Fruit fly (Drosophila melanogaster) whole organism, embryonic: ENCODE measurements around the gene Rnf146.

ENCODE experiments used
- Abd-B ChIP-seq: fragments of 200-800 bp; sonication (Bioruptor generic); optimal IDR thresholded peaks from 2 replicates; lab custom pipeline; 2018; ENCODE audit warnings: missing biosample characterization, mild to moderate bottlenecking, missing genetic modification characterization, moderate library complexity
- Aef1 ChIP-seq: fragments of 200-800 bp; sonication (Bioruptor generic); IDR thresholded peaks from 3 replicates; pipeline ENCODE4 v1.3.6; 2022; ENCODE audit warnings: missing biosample characterization, missing genetic modification characterization
- Blimp-1 ChIP-seq: fragments of 200-800 bp; sonication (Bioruptor generic); optimal IDR thresholded peaks from 3 replicates; lab custom pipeline; 2018; ENCODE audit warnings: missing biosample characterization, missing genetic modification characterization, mild to moderate bottlenecking, moderate library complexity, missing genetic modification reagents
- BtbVII ChIP-seq: fragments of 200-800 bp; sonication (Bioruptor generic); optimal IDR thresholded peaks from 3 replicates; lab custom pipeline; 2017; ENCODE audit warnings: missing biosample characterization, mild to moderate bottlenecking, missing genetic modification characterization
- CG10274 ChIP-seq: fragments of 200-800 bp; sonication (Bioruptor generic); optimal IDR thresholded peaks from 3 replicates; lab custom pipeline; 2017; ENCODE audit warnings: missing biosample characterization, mild to moderate bottlenecking, missing genetic modification characterization
- CG10431 ChIP-seq: fragments of 200-800 bp; sonication (Bioruptor generic); optimal IDR thresholded peaks from 3 replicates; lab custom pipeline; 2018; ENCODE audit warnings: missing biosample characterization, mild to moderate bottlenecking, missing genetic modification characterization
- CG10654 ChIP-seq: fragments of 200-800 bp; sonication (Bioruptor generic); optimal IDR thresholded peaks from 2 replicates; lab custom pipeline; 2016; ENCODE audit warnings: missing biosample characterization, missing genetic modification characterization
- CG13624 ChIP-seq: fragments of 200-800 bp; sonication (Bioruptor generic); optimal IDR thresholded peaks from 2 replicates; lab custom pipeline; 2016; ENCODE audit warnings: missing biosample characterization, missing genetic modification characterization
- CG17568 ChIP-seq: fragments of 200-800 bp; sonication (Bioruptor generic); optimal IDR thresholded peaks from 2 replicates; lab custom pipeline; 2018; ENCODE audit warnings: missing biosample characterization, mild to moderate bottlenecking, missing genetic modification characterization, moderate library complexity
- CG18599 ChIP-seq: fragments of 200-800 bp; sonication (Bioruptor generic); optimal IDR thresholded peaks from 3 replicates; lab custom pipeline; 2017; ENCODE audit warnings: missing biosample characterization, missing genetic modification characterization, mild to moderate bottlenecking, moderate library complexity, missing genetic modification reagents
- CG3065 ChIP-seq: fragments of 200-800 bp; sonication (Bioruptor generic); optimal IDR thresholded peaks from 2 replicates; lab custom pipeline; 2016; ENCODE audit warnings: missing biosample characterization, missing genetic modification characterization
- CG34224 ChIP-seq: fragments of 200-800 bp; sonication (Bioruptor generic); IDR thresholded peaks from 3 replicates; pipeline ENCODE4 v1.3.6; 2022; ENCODE audit warnings: missing biosample characterization, missing genetic modification characterization; ENCODE audit not compliant: partially characterized antibody
- CG4730 ChIP-seq: fragments of 200-800 bp; sonication (Bioruptor generic); IDR thresholded peaks from 2 replicates; pipeline ENCODE4 v1.3.6; 2022; ENCODE audit warnings: missing biosample characterization, missing genetic modification characterization
- CG4820 ChIP-seq: fragments of 200-800 bp; sonication (Bioruptor generic); optimal IDR thresholded peaks from 3 replicates; lab custom pipeline; 2016; ENCODE audit warnings: missing biosample characterization, missing genetic modification characterization
- CG6683 ChIP-seq: fragments of 200-800 bp; sonication (Bioruptor generic); optimal IDR thresholded peaks from 2 replicates; lab custom pipeline; 2017; ENCODE audit warnings: missing biosample characterization, mild to moderate bottlenecking, missing genetic modification characterization, missing genetic modification reagents
- CG7271 ChIP-seq: fragments of 200-800 bp; sonication (Bioruptor generic); optimal IDR thresholded peaks from 2 replicates; lab custom pipeline; 2018; ENCODE audit warnings: missing biosample characterization, mild to moderate bottlenecking, missing genetic modification characterization, moderate library complexity
- CTCF ChIP-seq: fragments of 200-800 bp; sonication (Bioruptor generic); optimal IDR thresholded peaks from 2 replicates; lab custom pipeline; 2017; ENCODE audit warnings: missing biosample characterization, mild to moderate bottlenecking, missing genetic modification characterization, moderate library complexity
- CkIIα-i1 ChIP-seq: fragments of 200-800 bp; sonication (Bioruptor generic); IDR thresholded peaks from 2 replicates; pipeline ENCODE4 v1.3.6; 2022; ENCODE audit warnings: missing biosample characterization, missing genetic modification characterization
- D19A ChIP-seq: fragments of 200-800 bp; optimal IDR thresholded peaks from 3 replicates; lab custom pipeline; 2019; ENCODE audit warnings: missing biosample characterization, mild to moderate bottlenecking, missing genetic modification characterization, moderate library complexity
- Dll ChIP-seq: fragments of 200-800 bp; sonication (Bioruptor generic); IDR thresholded peaks from 4 replicates; pipeline ENCODE4 v1.3.6; 2022; ENCODE audit warnings: missing biosample characterization, missing genetic modification characterization; ENCODE audit not compliant: partially characterized antibody
- H15 ChIP-seq: fragments of 200-800 bp; sonication (Bioruptor generic); IDR thresholded peaks from 3 replicates; pipeline ENCODE4 v1.3.6; 2022; ENCODE audit warnings: missing biosample characterization, missing genetic modification characterization
- Hmx ChIP-seq: fragments of 200-800 bp; sonication (Bioruptor generic); optimal IDR thresholded peaks from 2 replicates; lab custom pipeline; 2016; ENCODE audit warnings: missing biosample characterization, missing genetic modification characterization
- MBD-R2 ChIP-seq: fragments of 200-800 bp; sonication (Bioruptor generic); IDR thresholded peaks from 2 replicates; pipeline ENCODE4 v1.3.6; 2022; ENCODE audit warnings: missing biosample characterization, missing genetic modification characterization
- Mad ChIP-seq: fragments of 200-800 bp; sonication (Bioruptor generic); optimal IDR thresholded peaks from 2 replicates; lab custom pipeline; 2016; ENCODE audit warnings: missing biosample characterization, missing genetic modification characterization
- Max ChIP-seq: fragments of 200-800 bp; sonication (Bioruptor generic); optimal IDR thresholded peaks from 2 replicates; lab custom pipeline; 2016; ENCODE audit warnings: missing biosample characterization, mild to moderate bottlenecking, missing genetic modification characterization
- Oaz ChIP-seq: fragments of 200-800 bp; sonication (Bioruptor generic); IDR thresholded peaks from 2 replicates; pipeline ENCODE4 v1.3.6; 2022; ENCODE audit warnings: missing biosample characterization, missing genetic modification characterization
- PHDP ChIP-seq: fragments of 200-800 bp; sonication (Bioruptor generic); optimal IDR thresholded peaks from 3 replicates; lab custom pipeline; 2018; ENCODE audit warnings: missing biosample characterization, mild to moderate bottlenecking, missing genetic modification characterization, moderate library complexity
- Rfx ChIP-seq: fragments of 200-800 bp; sonication (Bioruptor generic); IDR thresholded peaks from 2 replicates; pipeline ENCODE4 v1.3.6; 2022; ENCODE audit warnings: missing biosample characterization, missing genetic modification characterization
- Scr ChIP-seq: fragments of 200-800 bp; sonication (Bioruptor generic); IDR thresholded peaks from 2 replicates; pipeline ENCODE4 v1.3.6; 2022; ENCODE audit warnings: missing biosample characterization, missing genetic modification characterization; ENCODE audit not compliant: partially characterized antibody
- Spps ChIP-seq: fragments of 200-800 bp; sonication (Bioruptor generic); optimal IDR thresholded peaks from 2 replicates; lab custom pipeline; 2018; ENCODE audit warnings: missing biosample characterization, mild to moderate bottlenecking, missing genetic modification characterization
- TFAM ChIP-seq: fragments of 200-800 bp; sonication (Bioruptor generic); optimal IDR thresholded peaks from 2 replicates; lab custom pipeline; 2017; ENCODE audit warnings: missing biosample characterization, missing genetic modification characterization, inconsistent platforms
- Taf1 ChIP-seq: fragments of 200-800 bp; sonication (Bioruptor generic); IDR thresholded peaks from 2 replicates; pipeline ENCODE4 v1.3.6; 2022; ENCODE audit warnings: missing biosample characterization, missing genetic modification characterization
- aop ChIP-seq: fragments of 200-800 bp; sonication (Bioruptor generic); IDR thresholded peaks from 2 replicates; pipeline ENCODE4 v1.3.6; 2022; ENCODE audit warnings: missing biosample characterization, missing genetic modification characterization
- ase ChIP-seq: fragments of 200-800 bp; sonication (Bioruptor generic); IDR thresholded peaks from 3 replicates; pipeline ENCODE4 v1.3.6; 2022; ENCODE audit warnings: missing biosample characterization, missing genetic modification characterization
- bbx ChIP-seq: fragments of 200-800 bp; sonication (Bioruptor generic); IDR thresholded peaks from 2 replicates; pipeline ENCODE4 v1.3.6; 2022; ENCODE audit warnings: missing biosample characterization, missing genetic modification characterization; ENCODE audit not compliant: partially characterized antibody
- cg ChIP-seq: fragments of 200-800 bp; sonication (Bioruptor generic); optimal IDR thresholded peaks from 3 replicates; lab custom pipeline; 2019; ENCODE audit warnings: missing biosample characterization, mild to moderate bottlenecking, missing genetic modification characterization, moderate library complexity
- chn ChIP-seq: fragments of 200-800 bp; sonication (Bioruptor generic); optimal IDR thresholded peaks from 2 replicates; lab custom pipeline; 2016; ENCODE audit warnings: missing biosample characterization, missing genetic modification characterization
- crc ChIP-seq: fragments of 200-800 bp; sonication (Bioruptor generic); optimal IDR thresholded peaks from 2 replicates; lab custom pipeline; 2016; ENCODE audit warnings: missing biosample characterization, missing genetic modification characterization
- exex ChIP-seq: fragments of 200-800 bp; sonication (Bioruptor generic); optimal IDR thresholded peaks from 4 replicates; lab custom pipeline; 2018; ENCODE audit warnings: missing biosample characterization, mild to moderate bottlenecking, missing genetic modification characterization, moderate library complexity
- fu2 ChIP-seq: fragments of 200-800 bp; sonication (Bioruptor generic); optimal IDR thresholded peaks from 2 replicates; lab custom pipeline; 2016; ENCODE audit warnings: missing biosample characterization, missing genetic modification characterization
- gcm ChIP-seq: fragments of 200-800 bp; sonication (Bioruptor generic); optimal IDR thresholded peaks from 2 replicates; lab custom pipeline; 2019; ENCODE audit warnings: missing biosample characterization, mild to moderate bottlenecking, missing genetic modification characterization, moderate library complexity
- lola ChIP-seq, 3 experiments: fragments of >200 bp in 2 of 3; fragments of 200-800 bp in 1 of 3; sonication (Bioruptor generic) in 1 of 3; optimal IDR thresholded peaks; 2 replicates each; lab custom pipeline; 2017 to 2019; ENCODE audit warnings: missing biosample characterization in 3 of 3, missing genetic modification characterization in 3 of 3, mild to moderate bottlenecking in 1 of 3, moderate library complexity in 1 of 3
- maf-S ChIP-seq: fragments of 200-800 bp; sonication (Bioruptor generic); optimal IDR thresholded peaks from 2 replicates; lab custom pipeline; 2016; ENCODE audit warnings: missing biosample characterization, missing genetic modification characterization
- repo ChIP-seq: fragments of 200-800 bp; sonication (Bioruptor generic); optimal IDR thresholded peaks from 2 replicates; lab custom pipeline; 2016; ENCODE audit warnings: missing biosample characterization, missing genetic modification characterization
- rib ChIP-seq: fragments of 200-800 bp; sonication (Bioruptor generic); IDR thresholded peaks from 2 replicates; pipeline ENCODE4 v1.3.6; 2022; ENCODE audit warnings: missing biosample characterization, missing genetic modification characterization
- row ChIP-seq: fragments of 200-800 bp; sonication (Bioruptor generic); IDR thresholded peaks from 3 replicates; pipeline ENCODE4 v1.3.6; 2022; ENCODE audit warnings: missing biosample characterization, missing genetic modification characterization
- scrt ChIP-seq: fragments of 200-800 bp; sonication (Bioruptor generic); optimal IDR thresholded peaks from 2 replicates; lab custom pipeline; 2018; ENCODE audit warnings: missing biosample characterization, mild to moderate bottlenecking, missing genetic modification characterization, moderate library complexity
- sim ChIP-seq: fragments of 200-800 bp; sonication (Bioruptor generic); IDR thresholded peaks from 2 replicates; pipeline ENCODE4 v1.3.6; 2022; ENCODE audit warnings: missing biosample characterization, missing genetic modification characterization
- toy ChIP-seq: fragments of 200-800 bp; sonication (Bioruptor generic); IDR thresholded peaks from 2 replicates; pipeline ENCODE4 v1.3.6; 2022; ENCODE audit warnings: missing biosample characterization, missing genetic modification characterization
- tup ChIP-seq: fragments of 200-800 bp; sonication (Bioruptor generic); optimal IDR thresholded peaks from 2 replicates; lab custom pipeline; 2016; ENCODE audit warnings: missing biosample characterization, mild to moderate bottlenecking, missing genetic modification characterization, moderate library complexity
- usp ChIP-seq: fragments of >200 bp; optimal IDR thresholded peaks from 2 replicates; lab custom pipeline; 2017; ENCODE audit warnings: missing biosample characterization, missing genetic modification characterization

The Rnf146 gene

DNA sequence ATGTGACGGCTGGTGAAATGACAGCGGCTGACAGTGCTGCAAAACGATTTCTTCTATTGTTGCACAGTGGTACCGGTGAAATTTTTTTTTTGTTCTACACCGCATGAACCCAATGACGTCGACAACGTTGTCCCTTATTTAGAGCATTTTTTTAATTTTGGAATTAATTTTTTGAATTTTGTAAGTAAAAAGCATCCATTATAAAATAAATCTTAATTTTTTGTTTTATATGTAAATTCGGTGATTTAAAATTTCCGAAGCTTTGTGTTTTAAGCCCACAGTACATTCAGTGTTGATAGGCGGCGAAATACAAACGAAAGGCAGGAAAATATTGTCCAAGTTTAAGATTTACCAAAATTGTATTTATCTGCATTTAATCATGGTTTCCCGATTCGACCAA, 30.4 kb downstream of the Rnf146 start, which contains the start of the genes Lon and PIG-F (continued):
- peak; percentile 88 for TF ChIP-seq TFAM (GFP tag; lab: Kevin White, UChicago)
- peak; percentile 76 for TF ChIP-seq Dll
- peak; percentile 99 for TF ChIP-seq chn (GFP tag; lab: Kevin White, UChicago)
- TF ChIP-seq MBD-R2 (GFP tag; lab: Robert Waterston, UW), result peak; percentile 99
- TF ChIP-seq H15 (GFP tag; lab: Robert Waterston, UW), result peak; percentile 98
- peak; percentile 98 for TF ChIP-seq CG13624
- TF ChIP-seq BtbVII, result peak; percentile 99
- TF ChIP-seq exex (tag; lab: Kevin White, UChicago), result peak; percentile 93
- TF ChIP-seq rib (GFP tag; lab: Robert Waterston, UW), result peak; percentile 97
- TF ChIP-seq Abd-B (GFP tag; lab: Kevin White, UChicago), result peak; percentile 99
- peak; percentile 98 for TF ChIP-seq Spps
- TF ChIP-seq CG6683 (GFP tag; lab: Kevin White, UChicago), result peak; percentile 97
- TF ChIP-seq lola (GFP tag; optimal IDR thresholded peaks at IDR 0.05; lab: Kevin White, UChicago), result peak in 1 of 3 experiments; percentile 99
- peak; percentile 94 for TF ChIP-seq sim
- peak; percentile 97 for TF ChIP-seq Blimp-1 (GFP tag; lab: Kevin White, UChicago)
- TF ChIP-seq scrt (GFP tag; lab: Kevin White, UChicago), result peak; percentile 95
- TF ChIP-seq CG10431 (GFP tag; lab: Kevin White, UChicago), result peak; percentile 98
- TF ChIP-seq ase (GFP tag; lab: Robert Waterston, UW), result peak; percentile 98
- peak; percentile 97 for TF ChIP-seq D19A (tag; lab: Kevin White, UChicago)
- no peak for TF ChIP-seq cg (GFP tag; lab: Kevin White, UChicago)
- TF ChIP-seq CkIIα-i1, result peak; percentile 89
- peak; percentile 99 for TF ChIP-seq Aef1 (GFP tag; lab: Robert Waterston, UW)
- TF ChIP-seq aop (GFP tag; lab: Robert Waterston, UW), result peak; percentile 59; the same call in 1 of the 2 replicates
- TF ChIP-seq toy (GFP tag; lab: Robert Waterston, UW), result peak; percentile 96
- peak; percentile 99 for TF ChIP-seq row (GFP tag; lab: Robert Waterston, UW)
- peak; percentile 95 for TF ChIP-seq CG10274 (GFP tag; lab: Kevin White, UChicago)
- peak; percentile 99 for TF ChIP-seq CG3065 (GFP tag; lab: Kevin White, UChicago)
- TF ChIP-seq gcm, result peak; percentile 99
- TF ChIP-seq maf-S (GFP tag; lab: Kevin White, UChicago), result peak; percentile 98
- TF ChIP-seq repo (GFP tag; lab: Kevin White, UChicago), result peak; percentile 97
- peak; percentile 98 for TF ChIP-seq CG7271 (tag; lab: Kevin White, UChicago)
- peak; percentile 99 for TF ChIP-seq CG18599
- TF ChIP-seq usp (GFP tag; lab: Kevin White, UChicago), result no peak
- TF ChIP-seq crc, result peak; percentile 94
- peak; percentile 100 for TF ChIP-seq Max (GFP tag; lab: Kevin White, UChicago)
- TF ChIP-seq fu2 (GFP tag; lab: Kevin White, UChicago), result peak; percentile 98
- peak; percentile 99 for TF ChIP-seq tup (GFP tag; lab: Kevin White, UChicago)
- TF ChIP-seq CG4730, result peak; percentile 97
- peak; percentile 99 for TF ChIP-seq CG10654 (GFP tag; lab: Kevin White, UChicago)
- TF ChIP-seq Scr (GFP tag; lab: Robert Waterston, UW), result peak; percentile 63
- TF ChIP-seq bbx (GFP tag; lab: Robert Waterston, UW), result 0 out of 2 replicates have a peak, but pooled peaks have one; percentile 16
- peak; percentile 99 for TF ChIP-seq Mad (GFP tag; lab: Kevin White, UChicago)
- peak; percentile 99 for TF ChIP-seq CG4820 (GFP tag; lab: Kevin White, UChicago)
- TF ChIP-seq Oaz (GFP tag; lab: Robert Waterston, UW), result peak; percentile 97
- peak; percentile 98 for TF ChIP-seq CG17568 (GFP tag; lab: Kevin White, UChicago)
- peak; percentile 77 for TF ChIP-seq CTCF (GFP tag; lab: Kevin White, UChicago)
- peak; percentile 97 for TF ChIP-seq Hmx (GFP tag; lab: Kevin White, UChicago)
- peak; percentile 99 for TF ChIP-seq PHDP (tag; lab: Kevin White, UChicago)
- TF ChIP-seq CG34224 (GFP tag; lab: Robert Waterston, UW), result peak; percentile 60; the same call in 2 of the 3 replicates
- peak; percentile 99 for TF ChIP-seq Rfx (GFP tag; lab: Robert Waterston, UW)
- TF ChIP-seq Taf1 (GFP tag; lab: Robert Waterston, UW), result peak; percentile 97
